Worm (Caenorhabditis elegans) whole organism, midembryonic: ENCODE measurements around the gene Y94H6A.10.

ENCODE experiments used
- T22C8.4 ChIP-seq: fragments of 200-800 bp; sonication (Bioruptor generic); IDR thresholded peaks from 2 replicates; pipeline ENCODE4 v1.3.6; 2022; ENCODE audit warnings: missing genetic modification characterization, missing compliant biosample characterization
- cog-1 ChIP-seq: sonication (generic microtip); optimal IDR thresholded peaks from 2 replicates; lab custom pipeline; 2016; ENCODE audit warnings: missing genetic modification characterization, missing compliant biosample characterization
- flt-1 ChIP-seq: fragments of 200-800 bp; sonication (Bioruptor generic); IDR thresholded peaks from 2 replicates; pipeline ENCODE4 v1.3.6; 2022; ENCODE audit warnings: missing genetic modification characterization, missing compliant biosample characterization
- klf-2 ChIP-seq: fragments of 200-800 bp; sonication (Bioruptor generic); conservative IDR thresholded peaks from 2 replicates; pipeline ENCODE4 v1.3.6; 2022; ENCODE audit warnings: missing genetic modification reagents, missing genetic modification characterization, missing compliant biosample characterization
- med-1 ChIP-seq: sonication (generic microtip); optimal IDR thresholded peaks from 2 replicates; lab custom pipeline; 2017; ENCODE audit warnings: missing genetic modification characterization, mild to moderate bottlenecking, missing compliant biosample characterization, antibody characterized with exemption, missing genetic modification reagents; ENCODE audit not compliant: insufficient read depth
- ref-1 ChIP-seq: fragments of 200-800 bp; sonication (Bioruptor generic); conservative IDR thresholded peaks from 2 replicates; pipeline ENCODE4 v1.3.6; 2022; ENCODE audit warnings: missing genetic modification reagents, missing genetic modification characterization, missing compliant biosample characterization
- tab-1 ChIP-seq: fragments of 200-800 bp; sonication (Bioruptor generic); IDR thresholded peaks from 2 replicates; pipeline ENCODE4 v1.3.6; 2022; ENCODE audit warnings: missing genetic modification characterization, missing compliant biosample characterization
- ztf-23 ChIP-seq: fragments of 200-800 bp; sonication (Bioruptor generic); IDR thresholded peaks from 2 replicates; pipeline ENCODE4 v1.3.6; 2022; ENCODE audit warnings: missing genetic modification reagents, missing genetic modification characterization, missing compliant biosample characterization

- TF ChIP-seq cog-1 (tag; lab: Kevin White, UChicago): no peak
- no peak for TF ChIP-seq klf-2 (GFP tag; lab: Robert Waterston, UW)
- no peak for TF ChIP-seq tab-1 (GFP tag; lab: Robert Waterston, UW)
- no peak for TF ChIP-seq flt-1
- TF ChIP-seq ztf-23 (GFP tag; lab: Robert Waterston, UW): no peak
- TF ChIP-seq med-1 (GFP tag; lab: Kevin White, UChicago): no peak
- no peak for TF ChIP-seq ref-1 (GFP tag; lab: Robert Waterston, UW)
- no peak for TF ChIP-seq T22C8.4 (GFP tag; lab: Robert Waterston, UW)
Observed at ce11 chrIV:2734675-2735074, 24.2 kb upstream of the Y94H6A.10 start.
